Fruit fly (Drosophila melanogaster) whole organism, embryonic: Measurements from ENCODE around the gene CG34417.

Experiments used
- ATbp ChIP-seq: fragments of 200-800 bp; sonication (Bioruptor generic); optimal IDR thresholded peaks from 2 replicates; lab custom pipeline; 2017; ENCODE audit warnings: missing biosample characterization, mild to moderate bottlenecking, missing genetic modification characterization, missing genetic modification reagents
- Blimp-1 ChIP-seq: fragments of 200-800 bp; sonication (Bioruptor generic); optimal IDR thresholded peaks from 3 replicates; lab custom pipeline; 2018; ENCODE audit warnings: missing biosample characterization, missing genetic modification characterization, mild to moderate bottlenecking, moderate library complexity, missing genetic modification reagents
- CG11504 ChIP-seq: fragments of 200-800 bp; sonication (Bioruptor generic); optimal IDR thresholded peaks from 3 replicates; lab custom pipeline; 2019; ENCODE audit warnings: missing biosample characterization, mild to moderate bottlenecking, missing genetic modification characterization, moderate library complexity
- CG11695 ChIP-seq: fragments of 200-800 bp; sonication (Bioruptor generic); IDR thresholded peaks from 3 replicates; pipeline ENCODE4 v1.3.6; 2022; ENCODE audit warnings: missing biosample characterization, missing genetic modification characterization
- CG16815 ChIP-seq: fragments of 200-800 bp; sonication (Bioruptor generic); optimal IDR thresholded peaks from 3 replicates; lab custom pipeline; 2017; ENCODE audit warnings: missing biosample characterization, mild to moderate bottlenecking, missing genetic modification characterization
- CG17385 ChIP-seq: fragments of 200-800 bp; sonication (Bioruptor generic); optimal IDR thresholded peaks from 3 replicates; lab custom pipeline; 2018; ENCODE audit warnings: missing biosample characterization, mild to moderate bottlenecking, missing genetic modification characterization
- CG1832 ChIP-seq: fragments of 200-800 bp; sonication (Bioruptor generic); optimal IDR thresholded peaks from 2 replicates; lab custom pipeline; 2017; ENCODE audit warnings: missing biosample characterization, mild to moderate bottlenecking, missing genetic modification characterization, inconsistent platforms
- CG2678 ChIP-seq: fragments of 200-800 bp; sonication (Bioruptor generic); optimal IDR thresholded peaks from 3 replicates; lab custom pipeline; 2019; ENCODE audit warnings: missing biosample characterization, mild to moderate bottlenecking, missing genetic modification characterization, moderate library complexity
- CG2875 ChIP-seq: fragments of 200-800 bp; sonication (Bioruptor generic); optimal IDR thresholded peaks from 2 replicates; lab custom pipeline; 2017; ENCODE audit warnings: missing biosample characterization, mild to moderate bottlenecking, missing genetic modification characterization, missing genetic modification reagents
- CG30403 ChIP-seq: fragments of 200-800 bp; sonication (Bioruptor generic); optimal IDR thresholded peaks from 3 replicates; lab custom pipeline; 2016; ENCODE audit warnings: missing biosample characterization, missing genetic modification characterization
- CG32532 ChIP-seq: fragments of 200-800 bp; sonication (Bioruptor generic); IDR thresholded peaks from 2 replicates; pipeline ENCODE4 v1.3.6; 2022; ENCODE audit warnings: missing biosample characterization, missing genetic modification characterization
- CG34224 ChIP-seq: fragments of 200-800 bp; sonication (Bioruptor generic); IDR thresholded peaks from 3 replicates; pipeline ENCODE4 v1.3.6; 2022; ENCODE audit warnings: missing biosample characterization, missing genetic modification characterization; ENCODE audit not compliant: partially characterized antibody
- CG4424 ChIP-seq: fragments of 200-800 bp; sonication (Bioruptor generic); optimal IDR thresholded peaks from 3 replicates; lab custom pipeline; 2016; ENCODE audit warnings: missing biosample characterization, missing genetic modification characterization
- CG6272 ChIP-seq: fragments of 200-800 bp; sonication (Bioruptor generic); IDR thresholded peaks from 2 replicates; pipeline ENCODE4 v1.3.6; 2022; ENCODE audit warnings: missing biosample characterization, missing genetic modification characterization
- CG8388 ChIP-seq: fragments of 200-800 bp; sonication (Bioruptor generic); optimal IDR thresholded peaks from 2 replicates; lab custom pipeline; 2019; ENCODE audit warnings: missing biosample characterization, mild to moderate bottlenecking, missing genetic modification characterization, moderate library complexity
- CG8944 ChIP-seq: fragments of 200-800 bp; sonication (Bioruptor generic); optimal IDR thresholded peaks from 3 replicates; lab custom pipeline; 2016; ENCODE audit warnings: missing biosample characterization, missing genetic modification characterization
- CG9932 ChIP-seq: fragments of 200-800 bp; sonication (Bioruptor generic); IDR thresholded peaks from 2 replicates; pipeline ENCODE4 v1.3.6; 2022; ENCODE audit warnings: missing biosample characterization, missing genetic modification characterization
- Chrac-16 ChIP-seq: fragments of 200-800 bp; sonication (Bioruptor generic); optimal IDR thresholded peaks from 3 replicates; lab custom pipeline; 2016; ENCODE audit warnings: missing biosample characterization, missing genetic modification characterization
- Drgx ChIP-seq: fragments of 200-800 bp; sonication (Bioruptor generic); IDR thresholded peaks from 2 replicates; pipeline ENCODE4 v1.3.6; 2022; ENCODE audit warnings: missing biosample characterization, missing genetic modification characterization
- Eip74EF ChIP-seq, 2 experiments: fragments of 200-800 bp in 1 of 2; fragments of >200 bp in 1 of 2; sonication (Bioruptor generic) in 1 of 2; optimal IDR thresholded peaks; 2 replicates each; lab custom pipeline; 2017 to 2019; ENCODE audit warnings: missing biosample characterization in 2 of 2, missing genetic modification characterization in 2 of 2, mild to moderate bottlenecking in 1 of 2, moderate library complexity in 1 of 2
- Ets97D ChIP-seq: fragments of 200-800 bp; sonication (Bioruptor generic); optimal IDR thresholded peaks from 3 replicates; lab custom pipeline; 2016; ENCODE audit warnings: missing biosample characterization, missing genetic modification characterization
- Gug ChIP-seq: fragments of 200-800 bp; sonication (Bioruptor generic); IDR thresholded peaks from 4 replicates; pipeline ENCODE4 v1.3.6; 2022; ENCODE audit warnings: missing biosample characterization, missing genetic modification characterization
- Med ChIP-seq: fragments of 200-800 bp; sonication (Bioruptor generic); peaks from one replicate; lab custom pipeline; 2016; ENCODE audit warnings: missing biosample characterization, missing genetic modification characterization, mild to moderate bottlenecking, inconsistent platforms, moderate library complexity
- NC2β ChIP-seq: fragments of 200-800 bp; sonication (Bioruptor generic); optimal IDR thresholded peaks from 2 replicates; lab custom pipeline; 2016; ENCODE audit warnings: missing biosample characterization, missing genetic modification characterization
- Oli ChIP-seq: fragments of 200-800 bp; sonication (Bioruptor generic); optimal IDR thresholded peaks from 2 replicates; lab custom pipeline; 2018; ENCODE audit warnings: missing biosample characterization, mild to moderate bottlenecking, missing genetic modification characterization, moderate library complexity
- Opbp ChIP-seq: fragments of 200-800 bp; sonication (Bioruptor generic); IDR thresholded peaks from 3 replicates; pipeline ENCODE4 v1.3.6; 2022; ENCODE audit warnings: missing biosample characterization, missing genetic modification characterization; ENCODE audit not compliant: partially characterized antibody
- PHDP ChIP-seq: fragments of 200-800 bp; sonication (Bioruptor generic); optimal IDR thresholded peaks from 3 replicates; lab custom pipeline; 2018; ENCODE audit warnings: missing biosample characterization, mild to moderate bottlenecking, missing genetic modification characterization, moderate library complexity
- ash1 ChIP-seq: fragments of 200-800 bp; sonication (Bioruptor generic); optimal IDR thresholded peaks from 2 replicates; lab custom pipeline; 2018; ENCODE audit warnings: missing biosample characterization, mild to moderate bottlenecking, missing genetic modification characterization
- cg ChIP-seq: fragments of 200-800 bp; sonication (Bioruptor generic); optimal IDR thresholded peaks from 3 replicates; lab custom pipeline; 2019; ENCODE audit warnings: missing biosample characterization, mild to moderate bottlenecking, missing genetic modification characterization, moderate library complexity
- dmrt11E ChIP-seq: fragments of 200-800 bp; sonication (Bioruptor generic); optimal IDR thresholded peaks from 3 replicates; lab custom pipeline; 2018; ENCODE audit warnings: missing biosample characterization, mild to moderate bottlenecking, missing genetic modification characterization, moderate library complexity
- fd96Cb ChIP-seq: fragments of 200-800 bp; sonication (Bioruptor generic); optimal IDR thresholded peaks from 2 replicates; lab custom pipeline; 2018; ENCODE audit warnings: missing biosample characterization, mild to moderate bottlenecking, missing genetic modification characterization, moderate library complexity
- gsb-n ChIP-seq: fragments of 200-800 bp; sonication (Bioruptor generic); optimal IDR thresholded peaks from 3 replicates; lab custom pipeline; 2018; ENCODE audit warnings: missing biosample characterization, mild to moderate bottlenecking, missing genetic modification characterization
- gt ChIP-seq: fragments of 200-800 bp; sonication (Bioruptor generic); IDR thresholded peaks from 2 replicates; pipeline ENCODE4 v1.3.6; 2022; ENCODE audit warnings: missing biosample characterization, missing genetic modification characterization
- kni ChIP-seq: fragments of 200-800 bp; sonication (Bioruptor generic); optimal IDR thresholded peaks from 3 replicates; lab custom pipeline; 2017; ENCODE audit warnings: mild to moderate bottlenecking, missing biosample characterization, missing genetic modification reagents, missing genetic modification characterization
- lbe ChIP-seq: fragments of 200-800 bp; sonication (Bioruptor generic); optimal IDR thresholded peaks from 2 replicates; lab custom pipeline; 2016; ENCODE audit warnings: missing biosample characterization, mild to moderate bottlenecking, missing genetic modification characterization
- lola ChIP-seq, 3 experiments: fragments of >200 bp in 2 of 3; fragments of 200-800 bp in 1 of 3; sonication (Bioruptor generic) in 1 of 3; optimal IDR thresholded peaks; 2 replicates each; lab custom pipeline; 2017 to 2019; ENCODE audit warnings: missing biosample characterization in 3 of 3, missing genetic modification characterization in 3 of 3, mild to moderate bottlenecking in 1 of 3, moderate library complexity in 1 of 3
- oc ChIP-seq: fragments of 200-800 bp; sonication (Bioruptor generic); optimal IDR thresholded peaks from 2 replicates; lab custom pipeline; 2018; ENCODE audit warnings: missing biosample characterization, mild to moderate bottlenecking, missing genetic modification characterization, moderate library complexity
- prd ChIP-seq, 3 experiments: fragments of >200 bp in 2 of 3; fragments of 200-800 bp in 1 of 3; sonication (Bioruptor generic) in 1 of 3; optimal IDR thresholded peaks in 2 of 3; IDR thresholded peaks in 1 of 3; 2 replicates in 2 of 3; 3 replicates in 1 of 3; pipeline versions ENCODE4 v1.3.6 to Lab custom; 2017 to 2022; ENCODE audit warnings: missing biosample characterization in 1 of 3, missing genetic modification characterization in 1 of 3
- row ChIP-seq: fragments of 200-800 bp; sonication (Bioruptor generic); IDR thresholded peaks from 3 replicates; pipeline ENCODE4 v1.3.6; 2022; ENCODE audit warnings: missing biosample characterization, missing genetic modification characterization
- sc ChIP-seq, 3 experiments: fragments of >200 bp in 2 of 3; fragments of 200-800 bp in 1 of 3; sonication (Bioruptor generic) in 1 of 3; optimal IDR thresholded peaks; 2 replicates in 2 of 3; 3 replicates in 1 of 3; lab custom pipeline; 2017; ENCODE audit warnings: mild to moderate bottlenecking in 1 of 3, missing biosample characterization in 1 of 3, missing genetic modification characterization in 1 of 3, missing genetic modification reagents in 1 of 3
- scrt ChIP-seq: fragments of 200-800 bp; sonication (Bioruptor generic); optimal IDR thresholded peaks from 2 replicates; lab custom pipeline; 2018; ENCODE audit warnings: missing biosample characterization, mild to moderate bottlenecking, missing genetic modification characterization, moderate library complexity
- sisA ChIP-seq: fragments of 200-800 bp; sonication (Bioruptor generic); IDR thresholded peaks from 2 replicates; pipeline ENCODE4 v1.3.6; 2022; ENCODE audit warnings: missing biosample characterization, missing genetic modification characterization
- slbo ChIP-seq: fragments of 200-800 bp; sonication (Bioruptor generic); IDR thresholded peaks from 2 replicates; pipeline ENCODE4 v1.3.6; 2022; ENCODE audit warnings: missing biosample characterization, missing genetic modification characterization
- ssp ChIP-seq: fragments of 200-800 bp; sonication (Bioruptor generic); IDR thresholded peaks from 2 replicates; pipeline ENCODE4 v1.3.6; 2022; ENCODE audit warnings: missing biosample characterization, missing genetic modification characterization
- vvl ChIP-seq: fragments of 200-800 bp; sonication (Bioruptor generic); IDR thresholded peaks from 2 replicates; pipeline ENCODE4 v1.3.6; 2022; ENCODE audit warnings: missing biosample characterization, missing genetic modification characterization
- zfh1 ChIP-seq: fragments of 200-800 bp; sonication (Bioruptor generic); IDR thresholded peaks from 3 replicates; pipeline ENCODE4 v1.3.6; 2022; ENCODE audit warnings: missing biosample characterization, missing genetic modification characterization

The CG34417 gene

DNA sequence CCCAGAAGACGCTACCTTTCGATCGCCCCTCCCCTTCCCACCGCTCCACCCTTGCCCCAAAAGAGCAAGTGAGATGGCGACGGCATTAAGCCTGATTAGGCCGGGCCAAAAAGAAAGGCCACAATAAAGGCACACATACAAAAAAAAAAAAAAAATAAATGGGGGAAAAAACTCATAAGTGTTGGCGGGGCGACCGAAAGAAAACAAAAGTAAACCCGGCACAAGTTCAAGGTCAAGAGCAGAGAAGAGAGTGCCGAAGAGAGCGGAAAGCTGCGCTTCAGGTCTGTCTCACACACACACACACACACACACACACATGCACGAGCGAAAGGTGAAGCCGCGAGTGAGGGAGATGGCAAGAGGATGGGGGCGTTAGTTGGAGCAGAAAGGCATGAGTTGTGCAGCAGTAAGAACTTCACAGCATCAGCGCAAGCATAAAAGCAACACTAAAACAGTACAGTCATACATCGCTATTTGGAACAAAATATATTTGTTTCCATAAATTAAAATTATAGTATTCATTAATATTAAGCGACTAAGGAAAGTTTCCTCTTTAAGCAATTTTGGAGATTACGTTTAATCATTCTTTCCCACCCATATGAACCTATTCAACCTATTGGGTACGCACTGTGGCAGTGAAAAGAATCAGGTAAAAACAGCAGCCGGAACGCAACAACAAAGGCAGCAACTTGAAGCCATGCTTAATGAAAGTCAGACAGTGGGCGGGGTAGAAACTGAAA is 83.6 kb downstream of the CG34417 start (continued):
- peak; percentile 39; the same call in 1 of the 2 replicates for TF ChIP-seq CG32532 (GFP tag; lab: Robert Waterston, UW)
- peak; percentile 4 for TF ChIP-seq CG16815 (GFP tag; lab: Kevin White, UChicago)
- TF ChIP-seq CG17385: peak; percentile 7
- peak; percentile 20 for TF ChIP-seq fd96Cb (tag; lab: Kevin White, UChicago)
- TF ChIP-seq row: peak; percentile 62
- peak; percentile 30 for TF ChIP-seq CG11504
- peak in 1 of 2 experiments; percentile 4 for TF ChIP-seq Eip74EF (GFP tag; optimal IDR thresholded peaks at IDR 0.05; lab: Kevin White, UChicago)
- TF ChIP-seq sc (optimal IDR thresholded peaks at IDR 0.05; lab: Kevin White, UChicago): no peak
- TF ChIP-seq sc (GFP tag; optimal IDR thresholded peaks at IDR 0.05; lab: Kevin White, UChicago): peak; percentile 5
- peak; percentile 51 for TF ChIP-seq Med (GFP tag; lab: Kevin White, UChicago)
- no peak for TF ChIP-seq ash1 (GFP tag; lab: Kevin White, UChicago)
- 0 out of 2 replicates have a peak, but pooled peaks have one; percentile 38 for TF ChIP-seq CG9932 (GFP tag; lab: Robert Waterston, UW)
- TF ChIP-seq Blimp-1 (GFP tag; lab: Kevin White, UChicago): peak; percentile 99
- peak; percentile 31 for TF ChIP-seq Chrac-16 (GFP tag; lab: Kevin White, UChicago)
- peak; percentile 60 for TF ChIP-seq dmrt11E (tag; lab: Kevin White, UChicago)
- TF ChIP-seq Oli (tag; lab: Kevin White, UChicago): peak; percentile 24
- TF ChIP-seq CG2678 (tag; lab: Kevin White, UChicago): peak; percentile 48
- TF ChIP-seq zfh1 (GFP tag; lab: Robert Waterston, UW): peak; percentile 70
- no peak for TF ChIP-seq CG2875 (GFP tag; lab: Kevin White, UChicago)
- TF ChIP-seq CG11695: peak; percentile 31; the same call in 1 of the 3 replicates
- peak; percentile 39; the same call in 1 of the 2 replicates for TF ChIP-seq ssp (GFP tag; lab: Robert Waterston, UW)
- TF ChIP-seq gt: no peak
- no peak for TF ChIP-seq NC2β (GFP tag; lab: Kevin White, UChicago)
- TF ChIP-seq CG1832 (GFP tag; lab: Kevin White, UChicago): peak; percentile 39
- TF ChIP-seq CG34224 (GFP tag; lab: Robert Waterston, UW): no peak
- TF ChIP-seq gsb-n: peak; percentile 21
- no peak for TF ChIP-seq Opbp (GFP tag; lab: Robert Waterston, UW)
- TF ChIP-seq cg: peak; percentile 32
- TF ChIP-seq Ets97D: no peak
- TF ChIP-seq CG6272 (GFP tag; lab: Robert Waterston, UW): no peak
- TF ChIP-seq sisA (GFP tag; lab: Robert Waterston, UW): 0 out of 2 replicates have a peak, but pooled peaks have one; percentile 24
- TF ChIP-seq Gug (GFP tag; lab: Robert Waterston, UW): peak; percentile 32; the same call in 1 of the 4 replicates
- peak; percentile 31 for TF ChIP-seq PHDP
- TF ChIP-seq lbe (GFP tag; lab: Kevin White, UChicago): peak; percentile 57
- TF ChIP-seq oc (tag; lab: Kevin White, UChicago): peak; percentile 84
- TF ChIP-seq Drgx (GFP tag; lab: Robert Waterston, UW): peak; percentile 46; the same call in 1 of the 2 replicates
- peak; percentile 55; the same call in 1 of the 2 replicates for TF ChIP-seq vvl (GFP tag; lab: Robert Waterston, UW)
- no peak for TF ChIP-seq CG8944 (GFP tag; lab: Kevin White, UChicago)
- TF ChIP-seq slbo: peak; percentile 42
- TF ChIP-seq scrt (GFP tag; lab: Kevin White, UChicago): no peak
- peak; percentile 31 for TF ChIP-seq CG30403 (GFP tag; lab: Kevin White, UChicago)
- peak; percentile 30 for TF ChIP-seq CG8388 (GFP tag; lab: Kevin White, UChicago)
- peak in 1 of 3 experiments; percentile 54 for TF ChIP-seq lola (GFP tag; optimal IDR thresholded peaks at IDR 0.05; lab: Kevin White, UChicago)
- no peak for TF ChIP-seq prd (optimal IDR thresholded peaks at IDR 0.05; lab: Kevin White, UChicago)
- peak; percentile 62 for TF ChIP-seq prd (GFP tag; IDR thresholded peaks at IDR 0.05; lab: Robert Waterston, UW)
- TF ChIP-seq CG4424 (GFP tag; lab: Kevin White, UChicago): peak; percentile 39
- peak; percentile 6 for TF ChIP-seq ATbp (GFP tag; lab: Kevin White, UChicago)
- peak; percentile 39 for TF ChIP-seq kni
